Fruit fly (Drosophila melanogaster) whole organism, larva: ENCODE results near the gene Vti1a.

Experiments used
- noc ChIP-seq: fragments of 200-800 bp; sonication (Bioruptor generic); optimal IDR thresholded peaks from 3 replicates; lab custom pipeline; 2019; ENCODE audit warnings: missing biosample characterization, mild to moderate bottlenecking, missing genetic modification characterization, moderate library complexity

The Vti1a gene

DNA sequence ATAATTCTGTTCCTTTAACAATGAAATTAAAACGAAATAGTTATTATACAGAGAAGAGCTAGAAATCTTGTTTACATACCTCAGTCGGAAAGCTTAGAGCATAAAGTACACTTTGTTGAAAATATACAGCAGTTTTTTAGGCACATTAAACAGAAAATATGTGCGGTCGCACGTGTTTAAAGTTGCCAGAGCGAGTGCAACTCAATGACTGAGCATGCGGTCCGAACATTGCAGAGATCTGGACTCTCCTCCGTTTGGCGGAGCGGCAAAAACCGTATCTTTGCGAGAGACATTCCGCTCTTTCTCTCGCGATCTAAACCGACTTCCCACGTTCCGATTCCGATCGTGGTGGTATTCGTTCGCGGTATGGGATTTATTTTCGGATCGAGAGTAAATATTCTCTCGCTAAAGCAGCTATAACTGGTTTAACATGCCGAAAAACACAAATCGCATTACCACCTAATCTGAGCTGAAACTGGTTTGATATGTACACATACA, 15.3 kb upstream of the Vti1a start, which contains the start of gene CG13895:
Gene CG13895, minus strand, starts transcription at position 214 of the 498 bp plus-strand sequence.
- no peak for TF ChIP-seq noc (tag; lab: Kevin White, UChicago)

DNA sequence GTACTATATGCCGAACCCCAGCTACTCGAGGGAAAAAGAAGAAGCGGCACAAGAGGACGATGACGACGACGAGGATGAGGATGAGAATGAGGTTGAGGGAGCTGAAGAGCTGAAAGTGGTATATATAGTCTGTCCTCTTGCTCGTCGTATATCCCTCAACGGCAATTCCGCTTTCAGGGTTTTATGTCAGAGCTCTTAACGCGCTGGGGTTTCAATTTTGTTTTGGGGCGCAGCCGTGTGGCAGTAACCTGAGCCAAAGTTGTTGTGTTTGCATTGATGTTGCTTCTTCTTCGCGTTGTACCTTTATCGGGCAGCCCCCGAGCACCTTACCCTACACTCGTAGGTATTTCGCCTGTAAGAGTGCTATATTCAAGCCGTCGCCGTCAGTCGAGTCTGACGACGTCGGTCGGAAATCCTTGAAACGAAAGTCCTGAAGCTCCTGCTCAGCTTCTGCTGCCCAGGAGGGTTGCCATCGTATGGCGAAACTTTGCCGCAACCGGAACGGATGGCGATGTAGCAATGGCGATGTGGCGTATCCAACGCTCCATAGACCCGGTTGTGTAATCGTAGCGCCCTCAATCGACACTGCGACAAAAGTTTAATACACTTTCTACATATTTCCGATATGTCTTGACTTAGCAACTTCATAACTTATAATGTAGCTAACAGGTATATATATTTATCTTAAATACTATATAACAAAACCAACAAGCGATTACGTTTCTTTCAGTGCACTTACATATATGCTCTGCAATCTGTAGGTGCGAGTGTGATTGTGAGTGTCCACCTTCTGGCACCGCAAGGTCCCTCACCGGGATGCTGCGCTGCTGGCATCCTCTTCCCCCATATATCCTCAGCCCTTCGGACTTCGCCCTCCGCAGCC, 12.2 kb upstream of the Vti1a start:
- no peak for TF ChIP-seq noc (tag; lab: Kevin White, UChicago)

DNA sequence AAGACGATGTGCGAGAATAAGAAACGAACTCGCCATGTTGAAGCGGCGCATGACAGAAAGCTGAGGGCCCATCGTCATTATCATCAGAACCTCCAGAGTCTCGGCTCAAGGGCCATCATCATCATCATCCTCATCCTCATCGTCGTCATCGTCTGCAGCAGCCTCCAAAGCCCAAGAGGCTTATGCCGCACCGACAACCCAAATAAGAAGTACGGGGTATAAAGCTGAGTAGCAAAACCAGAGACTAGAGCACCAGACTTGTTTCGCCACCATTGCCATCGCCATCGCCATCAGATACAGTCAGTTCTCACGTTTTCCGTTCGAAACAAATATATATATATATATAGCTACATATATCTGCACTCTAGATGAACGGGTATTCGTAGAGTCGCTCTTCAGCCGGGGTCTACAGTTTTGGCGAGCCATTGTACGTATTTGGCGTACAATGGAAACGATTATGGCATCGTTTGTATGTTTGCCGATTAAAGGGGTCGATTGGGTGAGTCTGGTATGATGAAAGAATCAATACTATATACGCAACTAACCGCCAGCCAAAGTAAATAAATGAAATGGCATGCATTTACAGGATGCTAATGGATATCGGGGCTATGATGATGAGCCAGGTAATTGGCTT, 10.6 kb upstream of the Vti1a start:
- no peak for TF ChIP-seq noc (tag; lab: Kevin White, UChicago)

DNA sequence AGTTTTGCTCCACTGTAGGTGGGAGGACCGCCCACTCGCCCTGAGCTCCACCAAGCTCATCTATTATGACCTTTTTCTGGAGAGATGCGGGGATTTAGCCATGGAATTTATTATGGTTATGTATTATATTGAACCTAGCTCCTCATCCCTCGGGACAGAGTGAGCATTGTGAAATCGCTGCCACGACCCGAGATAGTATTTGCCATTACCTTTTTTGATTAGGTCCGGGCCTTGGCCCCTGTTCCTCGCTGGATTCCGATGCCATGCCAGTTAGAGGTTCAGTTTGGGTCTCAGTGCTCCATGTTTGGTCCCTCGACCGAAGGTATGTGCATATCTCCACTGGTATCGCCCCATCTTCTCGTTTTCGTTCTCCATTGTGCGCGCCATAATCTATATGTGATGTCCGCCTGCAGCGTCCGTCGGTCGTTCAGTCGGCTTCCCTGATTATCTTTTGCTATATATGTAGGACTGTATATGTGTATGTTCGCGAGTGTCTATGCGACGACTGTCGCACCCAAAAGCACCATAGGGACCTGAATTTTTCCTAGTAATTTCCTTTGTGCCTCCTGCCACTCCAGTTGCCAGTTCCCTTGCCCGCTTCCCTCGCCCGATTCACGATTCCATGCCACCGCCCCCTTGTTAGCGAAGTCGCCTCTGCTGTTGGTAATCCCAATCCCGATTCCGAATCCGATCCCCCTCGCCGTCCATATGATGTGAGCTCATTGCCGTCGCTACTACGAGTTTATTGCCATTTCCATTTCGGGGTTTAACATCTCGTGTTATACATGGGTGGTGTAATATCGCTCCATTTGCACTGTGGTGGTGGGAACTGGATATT, 9.3 kb upstream of the Vti1a start:
- TF ChIP-seq noc (tag; lab: Kevin White, UChicago) = no peak

DNA sequence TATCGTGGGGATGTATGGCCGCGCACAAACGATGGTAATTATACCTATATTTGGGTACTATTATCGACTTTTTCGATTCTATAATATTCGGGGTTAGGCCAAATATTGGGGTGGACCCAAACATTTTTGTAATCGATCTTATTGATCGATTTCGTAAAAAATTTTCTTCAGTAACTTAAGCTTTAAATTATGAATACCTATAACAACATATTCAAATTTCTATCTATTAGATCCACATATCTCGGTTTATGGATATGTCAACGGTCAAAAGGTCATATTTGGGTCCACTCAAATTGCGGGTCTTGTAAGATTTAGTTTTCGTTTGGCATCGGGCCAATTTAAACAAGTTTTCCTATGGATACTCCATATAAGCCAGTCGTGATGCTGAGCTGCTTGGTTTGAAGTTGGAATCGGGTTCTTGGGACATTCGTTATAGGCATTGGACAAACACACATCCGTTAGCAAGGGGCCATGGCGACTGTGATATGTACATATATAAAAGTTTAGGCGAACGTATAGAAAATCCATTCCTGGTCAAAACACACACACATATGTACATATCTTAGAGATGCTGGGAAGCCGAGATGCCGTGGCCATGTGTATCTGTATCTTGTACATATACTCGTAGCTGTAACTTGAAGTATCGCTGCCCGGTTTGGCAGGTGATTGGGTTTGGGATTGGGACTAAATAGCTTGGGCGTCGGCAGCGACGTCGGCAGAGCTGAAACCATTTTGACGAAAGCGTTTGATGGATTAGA, 7.6 kb upstream of the Vti1a start:
- TF ChIP-seq noc (tag; lab: Kevin White, UChicago) = peak; percentile 43

DNA sequence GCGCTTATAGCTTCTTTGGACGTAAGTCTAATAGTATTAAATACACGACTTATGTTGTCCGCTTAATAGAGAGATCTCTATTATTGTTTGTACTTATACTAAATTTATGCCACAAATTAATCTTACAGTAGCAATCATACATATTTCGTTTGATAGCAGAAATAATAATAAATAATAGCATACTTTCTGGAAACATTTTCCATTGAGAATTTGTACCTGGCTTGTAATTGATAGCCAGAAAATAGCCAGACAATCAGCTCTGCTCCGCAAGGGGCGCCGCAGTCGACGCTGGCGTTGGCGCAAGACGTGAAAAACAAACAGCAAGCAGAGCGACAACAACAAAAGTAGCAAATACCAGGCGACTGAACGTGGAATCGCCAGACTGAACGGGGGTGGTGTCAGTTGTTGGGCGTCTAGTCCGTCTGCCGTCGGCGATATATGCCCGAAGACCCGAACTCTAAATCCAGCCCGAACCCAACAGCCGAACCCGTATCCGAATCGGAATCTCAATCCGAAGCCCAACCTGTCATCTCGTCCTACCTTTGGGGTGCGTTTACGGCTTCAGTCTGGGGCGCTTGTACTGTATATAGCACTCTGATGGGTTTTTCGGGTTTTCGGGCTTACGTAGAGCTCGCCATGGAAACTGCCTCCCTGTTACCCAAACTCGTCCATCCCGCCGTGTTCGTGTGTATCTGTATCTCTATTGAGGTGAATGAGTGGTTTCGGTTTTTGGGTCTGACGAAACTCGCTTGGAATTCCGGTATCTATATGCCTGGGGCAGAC, 6.8 kb upstream of the Vti1a start:
- no peak for TF ChIP-seq noc (tag; lab: Kevin White, UChicago)

DNA sequence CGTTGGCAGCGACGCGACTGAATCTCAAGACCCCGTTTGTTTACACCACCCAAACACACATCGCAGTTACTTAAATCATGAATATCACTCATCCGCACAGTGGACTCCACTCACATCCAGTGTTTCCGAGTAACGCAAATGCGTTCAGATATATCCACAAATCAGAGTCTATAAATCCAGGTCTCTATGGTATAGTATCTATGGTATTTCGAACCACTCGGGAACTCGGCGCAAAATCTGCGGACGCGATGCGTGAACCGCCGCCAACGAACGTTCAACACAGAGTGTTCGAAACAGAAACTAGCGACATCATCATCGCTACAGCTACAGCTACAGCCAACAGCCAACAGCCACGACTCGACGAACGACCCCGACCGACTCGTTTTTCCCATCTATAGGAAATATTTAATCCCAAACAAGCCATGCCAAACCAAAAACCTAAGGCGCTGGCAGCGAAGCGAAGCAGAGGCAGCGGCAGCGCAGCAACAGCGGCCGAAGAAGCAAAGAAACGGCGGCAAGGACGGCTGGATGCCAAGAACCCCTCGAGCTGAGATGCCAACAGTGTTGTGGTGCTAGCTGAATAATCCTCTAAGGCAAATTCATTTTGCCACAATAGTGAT, 6.1 kb upstream of the Vti1a start, which contains the start of gene CG13894:
Gene CG13894, minus strand, starts transcription at position 397 of the 620 bp plus-strand sequence.
- no peak for TF ChIP-seq noc (tag; lab: Kevin White, UChicago)

DNA sequence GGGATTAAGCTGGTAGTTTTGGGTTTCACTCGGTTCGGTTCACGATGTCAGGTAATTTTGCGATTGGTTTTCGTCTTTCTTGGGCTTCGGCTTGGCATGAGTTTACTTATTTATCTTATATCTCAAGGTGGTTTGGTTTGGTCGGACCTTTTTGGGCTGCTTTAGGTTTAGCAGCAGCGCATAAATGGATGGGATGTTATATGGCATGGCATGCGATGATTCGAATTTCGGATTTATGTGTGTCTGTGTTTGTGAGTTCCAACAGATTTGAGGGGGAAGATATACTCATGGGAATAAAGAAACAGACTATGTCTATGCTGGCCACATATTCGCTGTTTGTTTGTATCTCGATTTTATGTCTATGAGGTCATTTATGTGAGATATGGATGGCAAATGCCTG, 5.0 kb upstream of the Vti1a start:
- TF ChIP-seq noc (tag; lab: Kevin White, UChicago) = no peak

DNA sequence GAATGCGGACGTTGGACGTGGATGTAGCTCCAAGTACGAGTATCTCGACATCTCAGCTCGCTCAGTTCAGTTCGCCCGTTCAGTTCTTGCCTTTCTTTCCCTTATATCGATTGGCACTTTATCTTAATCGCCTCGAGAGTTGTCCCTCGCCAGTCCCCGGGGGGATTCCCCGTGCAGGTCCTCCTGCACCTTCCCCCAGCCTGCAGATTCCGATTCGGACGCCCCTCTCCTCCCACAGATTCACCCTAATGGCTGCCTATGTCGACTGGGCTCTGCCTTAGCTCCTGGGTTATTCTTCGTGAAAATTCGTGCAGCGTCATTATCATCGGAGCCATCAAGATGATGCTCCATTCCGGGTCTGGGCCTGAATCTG, 4.3 kb upstream of the Vti1a start:
- no peak for TF ChIP-seq noc (tag; lab: Kevin White, UChicago)

DNA sequence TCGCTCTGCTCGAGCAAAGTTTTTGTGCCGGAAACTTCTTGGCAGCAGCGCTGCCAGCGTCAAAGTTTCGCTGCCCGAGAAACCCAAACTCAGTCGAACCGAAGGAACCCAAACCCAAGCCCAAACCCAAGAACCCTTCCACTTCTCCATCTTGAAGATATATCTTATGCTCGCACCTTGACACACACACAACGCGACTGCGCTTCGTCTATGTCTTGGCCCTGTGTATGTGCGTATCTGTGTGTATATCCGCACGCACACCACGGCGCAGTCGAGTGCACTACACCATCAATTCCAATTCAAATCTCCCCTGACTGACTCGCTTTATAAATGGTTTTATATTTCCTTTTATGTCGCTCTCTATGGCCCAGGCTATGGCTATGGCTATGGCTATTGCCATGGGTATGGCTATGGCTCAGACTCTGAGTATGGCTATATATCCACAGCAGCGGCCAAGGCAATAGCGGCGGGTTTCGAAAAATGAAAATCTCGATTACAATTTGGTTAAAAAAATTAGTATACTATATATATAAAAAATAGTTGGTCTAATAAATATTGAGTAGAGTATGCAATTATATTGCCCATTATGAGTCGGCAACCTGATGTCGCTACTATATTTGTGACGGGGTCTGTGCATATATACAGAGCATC, 3.8 kb upstream of the Vti1a start:
- peak; percentile 85 for TF ChIP-seq noc (tag; lab: Kevin White, UChicago)

DNA sequence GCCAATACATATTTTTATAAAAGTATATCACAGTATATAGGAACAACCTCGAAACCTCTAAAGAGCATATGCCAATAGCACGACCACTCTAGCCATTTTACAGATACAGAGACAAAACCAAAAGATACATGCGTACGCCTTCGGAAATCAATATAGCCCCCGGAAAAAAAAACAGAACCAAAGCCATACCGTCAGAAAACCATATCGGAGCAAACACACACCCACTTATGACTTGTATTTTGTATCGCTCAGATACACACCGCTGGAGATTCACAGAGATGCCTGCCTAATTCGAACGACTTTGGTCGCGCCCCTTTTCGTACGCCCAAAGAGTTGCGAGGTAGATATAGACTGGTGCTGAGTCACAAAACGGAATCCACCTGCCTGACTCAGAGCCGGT, 2.8 kb upstream of the Vti1a start:
- no peak for TF ChIP-seq noc (tag; lab: Kevin White, UChicago)

DNA sequence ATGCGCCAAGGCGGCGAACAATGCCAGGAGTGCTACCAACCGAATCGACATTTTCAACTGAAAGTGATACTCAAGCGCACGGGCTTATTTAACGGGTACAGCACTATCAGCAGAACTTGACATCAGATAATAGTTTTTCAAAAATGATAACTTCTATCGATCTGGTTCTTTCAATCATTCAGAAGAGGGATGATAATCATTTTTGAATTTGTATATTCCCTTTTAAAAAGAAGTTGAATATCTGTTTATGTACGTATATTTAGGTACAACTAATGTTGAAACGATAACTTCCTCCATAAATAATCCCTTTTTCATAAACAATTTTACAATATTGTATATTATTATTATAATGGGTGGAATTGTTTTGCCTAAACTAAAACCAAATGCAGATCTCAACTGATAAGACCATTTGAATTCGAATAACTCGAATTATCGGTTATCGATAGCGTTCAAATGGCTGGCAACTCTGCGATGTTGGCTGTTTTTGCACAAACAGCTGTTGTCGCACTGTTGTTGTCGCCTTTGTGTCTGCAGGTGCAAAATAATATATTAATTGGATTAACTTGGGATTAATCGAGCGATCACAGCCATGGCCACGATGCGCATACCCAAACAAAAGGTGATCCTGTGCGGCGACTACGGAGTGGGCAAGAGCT, 2.6 kb downstream of the Vti1a start, which contains the start of the genes CG32483 and RabX6:
Gene CG32483, minus strand, starts transcription at position 51 of the 656 bp plus-strand sequence.
Gene RabX6, plus strand, starts transcription at position 487 of the 656 bp plus-strand sequence.
- no peak for TF ChIP-seq noc (tag; lab: Kevin White, UChicago)
